Fruit fly (Drosophila melanogaster) whole organism, embryonic: Measurements from ENCODE around the gene CG5181.

ENCODE experiments used
- Atf3 ChIP-seq: fragments of 200-800 bp; sonication (Bioruptor generic); optimal IDR thresholded peaks from 3 replicates; lab custom pipeline; 2016; ENCODE audit warnings: missing biosample characterization, missing genetic modification characterization
- Awh ChIP-seq: fragments of 200-800 bp; sonication (Bioruptor generic); IDR thresholded peaks from 2 replicates; pipeline ENCODE4, ENCODE4 v1.3.6; 2022; ENCODE audit warnings: missing biosample characterization, missing genetic modification characterization
- BEAF-32 ChIP-seq: fragments of 200-800 bp; sonication (Bioruptor generic); optimal IDR thresholded peaks from 3 replicates; lab custom pipeline; 2017; ENCODE audit warnings: missing biosample characterization, missing genetic modification characterization, mild to moderate bottlenecking, moderate library complexity, missing genetic modification reagents
- CG10366 ChIP-seq: fragments of 200-800 bp; sonication (Bioruptor generic); IDR thresholded peaks from 2 replicates; pipeline ENCODE4 v1.3.6; 2022; ENCODE audit warnings: missing biosample characterization, missing genetic modification characterization
- CG10462 ChIP-seq: fragments of 200-800 bp; sonication (Bioruptor generic); optimal IDR thresholded peaks from 2 replicates; lab custom pipeline; 2016; ENCODE audit warnings: missing biosample characterization, missing genetic modification characterization
- CG1233 ChIP-seq: fragments of 200-800 bp; sonication (Bioruptor generic); optimal IDR thresholded peaks from 4 replicates; lab custom pipeline; 2018; ENCODE audit warnings: missing biosample characterization, mild to moderate bottlenecking, missing genetic modification characterization
- CG12659 ChIP-seq: fragments of 200-800 bp; sonication (Bioruptor generic); optimal IDR thresholded peaks from 3 replicates; lab custom pipeline; 2017; ENCODE audit warnings: mild to moderate bottlenecking, missing biosample characterization, missing genetic modification reagents, missing genetic modification characterization
- CG13123 ChIP-seq: fragments of 200-800 bp; sonication (Bioruptor generic); optimal IDR thresholded peaks from 2 replicates; lab custom pipeline; 2016; ENCODE audit warnings: missing biosample characterization, missing genetic modification characterization
- CG14050 ChIP-seq: fragments of 200-800 bp; sonication (Bioruptor generic); IDR thresholded peaks from 3 replicates; pipeline ENCODE4 v1.3.6; 2022; ENCODE audit warnings: missing biosample characterization, missing genetic modification characterization
- CG15601 ChIP-seq: fragments of 200-800 bp; sonication (Bioruptor generic); optimal IDR thresholded peaks from 3 replicates; lab custom pipeline; 2019; ENCODE audit warnings: missing biosample characterization, mild to moderate bottlenecking, missing genetic modification characterization, moderate library complexity
- CG1647 ChIP-seq: fragments of 200-800 bp; sonication (Bioruptor generic); optimal IDR thresholded peaks from 3 replicates; lab custom pipeline; 2016; ENCODE audit warnings: missing biosample characterization, missing genetic modification characterization
- CG2116 ChIP-seq: fragments of 200-800 bp; sonication (Bioruptor generic); optimal IDR thresholded peaks from 3 replicates; lab custom pipeline; 2018; ENCODE audit warnings: missing biosample characterization, mild to moderate bottlenecking, missing genetic modification characterization
- CG4328 ChIP-seq: fragments of 200-800 bp; sonication (Bioruptor generic); optimal IDR thresholded peaks from 3 replicates; lab custom pipeline; 2017; ENCODE audit warnings: missing biosample characterization, missing genetic modification reagents, missing genetic modification characterization
- CG7271 ChIP-seq: fragments of 200-800 bp; sonication (Bioruptor generic); optimal IDR thresholded peaks from 2 replicates; lab custom pipeline; 2018; ENCODE audit warnings: missing biosample characterization, mild to moderate bottlenecking, missing genetic modification characterization, moderate library complexity
- CG7357 ChIP-seq: fragments of 200-800 bp; sonication (Bioruptor generic); IDR thresholded peaks from 3 replicates; pipeline ENCODE4 v1.3.6; 2022; ENCODE audit warnings: missing biosample characterization, missing genetic modification characterization
- CG8944 ChIP-seq: fragments of 200-800 bp; sonication (Bioruptor generic); optimal IDR thresholded peaks from 3 replicates; lab custom pipeline; 2016; ENCODE audit warnings: missing biosample characterization, missing genetic modification characterization
- CTCF ChIP-seq: fragments of 200-800 bp; sonication (Bioruptor generic); optimal IDR thresholded peaks from 2 replicates; lab custom pipeline; 2017; ENCODE audit warnings: missing biosample characterization, mild to moderate bottlenecking, missing genetic modification characterization, moderate library complexity
- D19A ChIP-seq: fragments of 200-800 bp; optimal IDR thresholded peaks from 3 replicates; lab custom pipeline; 2019; ENCODE audit warnings: missing biosample characterization, mild to moderate bottlenecking, missing genetic modification characterization, moderate library complexity
- D19B ChIP-seq: fragments of 200-800 bp; sonication (Bioruptor generic); optimal IDR thresholded peaks from 2 replicates; lab custom pipeline; 2017; ENCODE audit warnings: missing biosample characterization, mild to moderate bottlenecking, missing genetic modification characterization
- Dad ChIP-seq: fragments of 200-800 bp; sonication (Bioruptor generic); optimal IDR thresholded peaks from 3 replicates; lab custom pipeline; 2016; ENCODE audit warnings: missing biosample characterization, missing genetic modification characterization
- Dip3 ChIP-seq: fragments of 200-800 bp; sonication (Bioruptor generic); optimal IDR thresholded peaks from 3 replicates; lab custom pipeline; 2016; ENCODE audit warnings: missing biosample characterization, missing genetic modification characterization
- Fer2 ChIP-seq: fragments of 200-800 bp; sonication (Bioruptor generic); optimal IDR thresholded peaks from 2 replicates; lab custom pipeline; 2018; ENCODE audit warnings: missing biosample characterization, mild to moderate bottlenecking, missing genetic modification characterization, moderate library complexity
- Gsc ChIP-seq: fragments of 200-800 bp; sonication (Bioruptor generic); IDR thresholded peaks from 2 replicates; pipeline ENCODE4 v1.3.6; 2022; ENCODE audit warnings: missing biosample characterization, missing genetic modification characterization
- Gug ChIP-seq: fragments of 200-800 bp; sonication (Bioruptor generic); IDR thresholded peaks from 4 replicates; pipeline ENCODE4 v1.3.6; 2022; ENCODE audit warnings: missing biosample characterization, missing genetic modification characterization
- Hr39 ChIP-seq: fragments of >200 bp; optimal IDR thresholded peaks from 2 replicates; lab custom pipeline; 2017
- Hr51 ChIP-seq, 2 experiments: fragments of 200-800 bp; sonication (Bioruptor generic); optimal IDR thresholded peaks; 2 replicates in 1 of 2; 3 replicates in 1 of 2; lab custom pipeline; 2016 to 2018; ENCODE audit warnings: missing biosample characterization in 2 of 2, missing genetic modification characterization in 2 of 2, mild to moderate bottlenecking in 1 of 2, moderate library complexity in 1 of 2
- NFAT ChIP-seq: fragments of 200-800 bp; sonication (Bioruptor generic); IDR thresholded peaks from 2 replicates; pipeline ENCODE4 v1.3.6; 2022; ENCODE audit warnings: missing biosample characterization, missing genetic modification characterization
- Nf-YC ChIP-seq: fragments of 200-800 bp; optimal IDR thresholded peaks from 3 replicates; lab custom pipeline; 2019; ENCODE audit warnings: missing biosample characterization, mild to moderate bottlenecking, missing genetic modification characterization, moderate library complexity
- Ptx1 ChIP-seq: fragments of 200-800 bp; sonication (Bioruptor generic); IDR thresholded peaks from 2 replicates; pipeline ENCODE4 v1.3.6; 2022; ENCODE audit warnings: missing biosample characterization, missing genetic modification characterization
- Rx ChIP-seq: fragments of 200-800 bp; sonication (Bioruptor generic); IDR thresholded peaks from 2 replicates; pipeline ENCODE4 v1.3.6; 2022; ENCODE audit warnings: missing biosample characterization, missing genetic modification characterization
- Side ChIP-seq: fragments of 200-800 bp; sonication (Bioruptor generic); optimal IDR thresholded peaks from 2 replicates; lab custom pipeline; 2016; ENCODE audit warnings: missing biosample characterization, missing genetic modification characterization
- Spps ChIP-seq: fragments of 200-800 bp; sonication (Bioruptor generic); optimal IDR thresholded peaks from 2 replicates; lab custom pipeline; 2018; ENCODE audit warnings: missing biosample characterization, mild to moderate bottlenecking, missing genetic modification characterization
- Sry-β ChIP-seq: fragments of 200-800 bp; sonication (Bioruptor generic); optimal IDR thresholded peaks from 2 replicates; lab custom pipeline; 2018; ENCODE audit warnings: missing biosample characterization, mild to moderate bottlenecking, missing genetic modification characterization, moderate library complexity
- Sry-δ ChIP-seq: fragments of 200-800 bp; sonication (Bioruptor generic); optimal IDR thresholded peaks from 2 replicates; lab custom pipeline; 2016; ENCODE audit warnings: missing biosample characterization, missing genetic modification characterization
- ac ChIP-seq: fragments of 200-800 bp; sonication (Bioruptor generic); optimal IDR thresholded peaks from 3 replicates; lab custom pipeline; 2017; ENCODE audit warnings: missing biosample characterization, mild to moderate bottlenecking, missing genetic modification characterization
- cato ChIP-seq: fragments of 200-800 bp; sonication (Bioruptor generic); optimal IDR thresholded peaks from 2 replicates; lab custom pipeline; 2016; ENCODE audit warnings: missing biosample characterization, missing genetic modification characterization, borderline replicate concordance
- ewg ChIP-seq: fragments of 200-800 bp; sonication (Bioruptor generic); optimal IDR thresholded peaks from 3 replicates; lab custom pipeline; 2017; ENCODE audit warnings: mild to moderate bottlenecking, missing biosample characterization, missing genetic modification reagents, missing genetic modification characterization
- fd96Cb ChIP-seq: fragments of 200-800 bp; sonication (Bioruptor generic); optimal IDR thresholded peaks from 2 replicates; lab custom pipeline; 2018; ENCODE audit warnings: missing biosample characterization, mild to moderate bottlenecking, missing genetic modification characterization, moderate library complexity
- gsb ChIP-seq: fragments of 200-800 bp; sonication (Bioruptor generic); IDR thresholded peaks from 2 replicates; pipeline ENCODE4 v1.3.6; 2022; ENCODE audit warnings: missing biosample characterization, missing genetic modification characterization
- hkb ChIP-seq, 2 experiments: fragments of 200-800 bp in 1 of 2; fragments of >200 bp in 1 of 2; sonication (Bioruptor generic) in 1 of 2; IDR thresholded peaks in 1 of 2; optimal IDR thresholded peaks in 1 of 2; 2 replicates each; pipeline versions ENCODE4 v1.3.6 to Lab custom; 2017 to 2022; ENCODE audit warnings: missing biosample characterization in 1 of 2, missing genetic modification characterization in 1 of 2
- jumu ChIP-seq: fragments of 200-800 bp; sonication (Bioruptor generic); optimal IDR thresholded peaks from 3 replicates; lab custom pipeline; 2016; ENCODE audit warnings: missing biosample characterization, missing genetic modification characterization
- klu ChIP-seq: fragments of 200-800 bp; sonication (Bioruptor generic); IDR thresholded peaks from 2 replicates; pipeline ENCODE4 v1.3.6; 2022; ENCODE audit warnings: missing biosample characterization, missing genetic modification characterization
- lilli ChIP-seq: fragments of 200-800 bp; sonication (Bioruptor generic); optimal IDR thresholded peaks from 3 replicates; lab custom pipeline; 2016; ENCODE audit warnings: missing biosample characterization, missing genetic modification characterization
- pfk ChIP-seq: fragments of 200-800 bp; sonication (Bioruptor generic); optimal IDR thresholded peaks from 2 replicates; lab custom pipeline; 2018; ENCODE audit warnings: missing biosample characterization, mild to moderate bottlenecking, missing genetic modification characterization, moderate library complexity
- slou ChIP-seq: fragments of 200-800 bp; sonication (Bioruptor generic); optimal IDR thresholded peaks from 3 replicates; lab custom pipeline; 2016; ENCODE audit warnings: missing biosample characterization, missing genetic modification characterization
- stc ChIP-seq: fragments of 200-800 bp; sonication (Bioruptor generic); IDR thresholded peaks from 2 replicates; pipeline ENCODE4 v1.3.6; 2022; ENCODE audit warnings: missing biosample characterization, missing genetic modification characterization
- tap ChIP-seq: fragments of 200-800 bp; optimal IDR thresholded peaks from 3 replicates; lab custom pipeline; 2019; ENCODE audit warnings: missing biosample characterization, mild to moderate bottlenecking, missing genetic modification characterization, moderate library complexity
- tx ChIP-seq: fragments of 200-800 bp; sonication (Bioruptor generic); optimal IDR thresholded peaks from 2 replicates; lab custom pipeline; 2016; ENCODE audit warnings: missing biosample characterization, missing genetic modification characterization
- usp ChIP-seq: fragments of >200 bp; optimal IDR thresholded peaks from 2 replicates; lab custom pipeline; 2017; ENCODE audit warnings: missing biosample characterization, missing genetic modification characterization
- vfl ChIP-seq: fragments of 200-800 bp; sonication (Bioruptor generic); optimal IDR thresholded peaks from 2 replicates; lab custom pipeline; 2016; ENCODE audit warnings: missing biosample characterization, missing genetic modification characterization

CG5181 gene

dm6 chr2L:7424907-7425689, 15.5 kb upstream of the CG5181 start (continued):
- TF ChIP-seq ewg (no peak), fd96Cb (tag; lab: Kevin White, UChicago) (no peak), jumu (GFP tag; lab: Kevin White, UChicago) (peak; percentile 42), slou (GFP tag; lab: Kevin White, UChicago) (peak; percentile 12), Hr51 (GFP tag; optimal IDR thresholded peaks at IDR 0.05; lab: Kevin White, UChicago) (peak in 1 of 2 experiments; percentile 39), usp (no peak), CG13123 (GFP tag; lab: Kevin White, UChicago) (no peak), klu (peak; percentile 50), cato (GFP tag; lab: Kevin White, UChicago) (no peak), CG1233 (GFP tag; lab: Kevin White, UChicago) (peak; percentile 19), CG7357 (GFP tag; lab: Robert Waterston, UW) (no peak), Sry-β (no peak), vfl (GFP tag; lab: Kevin White, UChicago) (peak; percentile 77), Rx (GFP tag; lab: Robert Waterston, UW) (no peak), CG14050 (GFP tag; lab: Robert Waterston, UW) (peak; percentile 21; the same call in 1 of the 3 replicates), Awh (GFP tag; lab: Robert Waterston, UW) (no peak), ac (no peak), Nf-YC (tag; lab: Kevin White, UChicago) (no peak), CG7271 (tag; lab: Kevin White, UChicago) (no peak), Hr39 (lab: Kevin White, UChicago) (no peak), Gsc (GFP tag; lab: Robert Waterston, UW) (no peak), CG4328 (GFP tag; lab: Kevin White, UChicago) (no peak), CTCF (GFP tag; lab: Kevin White, UChicago) (no peak), Sry-δ (GFP tag; lab: Kevin White, UChicago) (no peak), BEAF-32 (GFP tag; lab: Kevin White, UChicago) (no peak), hkb (optimal IDR thresholded peaks at IDR 0.05; lab: Kevin White, UChicago) (no peak), hkb (GFP tag; IDR thresholded peaks at IDR 0.05; lab: Robert Waterston, UW) (peak; percentile 63; the same call in 1 of the 2 replicates), Side (GFP tag; lab: Kevin White, UChicago) (peak; percentile 36), CG10366 (GFP tag; lab: Robert Waterston, UW) (peak; percentile 63), Spps (no peak), Dip3 (GFP tag; lab: Kevin White, UChicago) (peak; percentile 73), Atf3 (peak; percentile 28), pfk (GFP tag; lab: Kevin White, UChicago) (no peak), Gug (GFP tag; lab: Robert Waterston, UW) (peak; percentile 76; the same call in 2 of the 4 replicates), Fer2 (tag; lab: Kevin White, UChicago) (peak; percentile 6), D19B (GFP tag; lab: Kevin White, UChicago) (peak; percentile 55), stc (GFP tag; lab: Robert Waterston, UW) (peak; percentile 22; the same call in 1 of the 2 replicates), tx (peak; percentile 65), NFAT (peak; percentile 86), tap (tag; lab: Kevin White, UChicago) (no peak), CG2116 (GFP tag; lab: Kevin White, UChicago) (no peak), CG8944 (GFP tag; lab: Kevin White, UChicago) (peak; percentile 25), Ptx1 (GFP tag; lab: Robert Waterston, UW) (peak; percentile 47; the same call in 1 of the 2 replicates), CG10462 (GFP tag; lab: Kevin White, UChicago) (no peak), gsb (GFP tag; lab: Robert Waterston, UW) (peak; percentile 68), D19A (no peak), CG15601 (tag; lab: Kevin White, UChicago) (no peak), Dad (GFP tag; lab: Kevin White, UChicago) (peak; percentile 50), lilli (GFP tag; lab: Kevin White, UChicago) (peak; percentile 91), CG1647 (GFP tag; lab: Kevin White, UChicago) (peak; percentile 15), CG12659 (GFP tag; lab: Kevin White, UChicago) (peak; percentile 22)
